Fruit fly (Drosophila melanogaster) whole organism, embryonic: Measurements from ENCODE around the gene Mer.

Source experiments
- Adf1 ChIP-seq: fragments of 200-800 bp; sonication (Bioruptor generic); IDR thresholded peaks from 2 replicates; pipeline ENCODE4 v1.3.6; 2022; ENCODE audit warnings: missing biosample characterization, missing genetic modification characterization
- Atf-2 ChIP-seq: fragments of 200-800 bp; sonication (Bioruptor generic); optimal IDR thresholded peaks from 2 replicates; lab custom pipeline; 2016; ENCODE audit warnings: missing biosample characterization, missing genetic modification characterization
- Bteb2 ChIP-seq: fragments of 200-800 bp; sonication (Bioruptor generic); optimal IDR thresholded peaks from 2 replicates; lab custom pipeline; 2016; ENCODE audit warnings: missing biosample characterization, missing genetic modification characterization
- CG10267 ChIP-seq: fragments of 200-800 bp; sonication (Bioruptor generic); optimal IDR thresholded peaks from 2 replicates; lab custom pipeline; 2018; ENCODE audit warnings: missing biosample characterization, mild to moderate bottlenecking, missing genetic modification characterization, moderate library complexity
- CG10431 ChIP-seq: fragments of 200-800 bp; sonication (Bioruptor generic); optimal IDR thresholded peaks from 3 replicates; lab custom pipeline; 2018; ENCODE audit warnings: missing biosample characterization, mild to moderate bottlenecking, missing genetic modification characterization
- CG11504 ChIP-seq: fragments of 200-800 bp; sonication (Bioruptor generic); optimal IDR thresholded peaks from 3 replicates; lab custom pipeline; 2019; ENCODE audit warnings: missing biosample characterization, mild to moderate bottlenecking, missing genetic modification characterization, moderate library complexity
- CG12219 ChIP-seq: fragments of 200-800 bp; sonication (Bioruptor generic); optimal IDR thresholded peaks from 3 replicates; lab custom pipeline; 2018; ENCODE audit warnings: missing biosample characterization, mild to moderate bottlenecking, missing genetic modification characterization
- CG12659 ChIP-seq: fragments of 200-800 bp; sonication (Bioruptor generic); optimal IDR thresholded peaks from 3 replicates; lab custom pipeline; 2017; ENCODE audit warnings: mild to moderate bottlenecking, missing biosample characterization, missing genetic modification reagents, missing genetic modification characterization
- CG13775 ChIP-seq: fragments of 200-800 bp; sonication (Bioruptor generic); optimal IDR thresholded peaks from 3 replicates; lab custom pipeline; 2017; ENCODE audit warnings: missing biosample characterization, mild to moderate bottlenecking, missing genetic modification characterization
- CG15011 ChIP-seq: fragments of 200-800 bp; sonication (Bioruptor generic); optimal IDR thresholded peaks from 3 replicates; lab custom pipeline; 2018; ENCODE audit warnings: missing biosample characterization, mild to moderate bottlenecking, missing genetic modification characterization
- CG15514 ChIP-seq: fragments of 200-800 bp; sonication (Bioruptor generic); optimal IDR thresholded peaks from 3 replicates; lab custom pipeline; 2017; ENCODE audit warnings: missing biosample characterization, missing genetic modification characterization, mild to moderate bottlenecking, moderate library complexity, missing genetic modification reagents
- CG16813 ChIP-seq: fragments of 200-800 bp; sonication (Bioruptor generic); IDR thresholded peaks from 3 replicates; pipeline ENCODE4 v1.3.6; 2022; ENCODE audit warnings: missing biosample characterization, missing genetic modification characterization; ENCODE audit not compliant: partially characterized antibody
- CG17328 ChIP-seq: fragments of 200-800 bp; sonication (Bioruptor generic); IDR thresholded peaks from 2 replicates; pipeline ENCODE4 v1.3.6; 2022; ENCODE audit warnings: missing biosample characterization, missing genetic modification characterization
- CG17829 ChIP-seq: fragments of 200-800 bp; optimal IDR thresholded peaks from 2 replicates; lab custom pipeline; 2019; ENCODE audit warnings: missing biosample characterization, mild to moderate bottlenecking, missing genetic modification characterization, moderate library complexity
- CG1792 ChIP-seq: fragments of 200-800 bp; sonication (Bioruptor generic); optimal IDR thresholded peaks from 2 replicates; lab custom pipeline; 2016; ENCODE audit warnings: missing biosample characterization, missing genetic modification characterization
- CG18599 ChIP-seq: fragments of 200-800 bp; sonication (Bioruptor generic); optimal IDR thresholded peaks from 3 replicates; lab custom pipeline; 2017; ENCODE audit warnings: missing biosample characterization, missing genetic modification characterization, mild to moderate bottlenecking, moderate library complexity, missing genetic modification reagents
- CG18764 ChIP-seq: fragments of 200-800 bp; sonication (Bioruptor generic); optimal IDR thresholded peaks from 3 replicates; lab custom pipeline; 2016; ENCODE audit warnings: missing biosample characterization, missing genetic modification characterization
- CG2116 ChIP-seq: fragments of 200-800 bp; sonication (Bioruptor generic); optimal IDR thresholded peaks from 3 replicates; lab custom pipeline; 2018; ENCODE audit warnings: missing biosample characterization, mild to moderate bottlenecking, missing genetic modification characterization
- CG2120 ChIP-seq: fragments of 200-800 bp; sonication (Bioruptor generic); optimal IDR thresholded peaks from 3 replicates; lab custom pipeline; 2016; ENCODE audit warnings: missing biosample characterization, missing genetic modification characterization
- CG2889 ChIP-seq: fragments of 200-800 bp; sonication (Bioruptor generic); IDR thresholded peaks from 3 replicates; pipeline ENCODE4 v1.3.6; 2022; ENCODE audit warnings: missing biosample characterization, missing genetic modification characterization
- CG7372 ChIP-seq: fragments of 200-800 bp; sonication (Bioruptor generic); IDR thresholded peaks from 2 replicates; pipeline ENCODE4 v1.3.6; 2022; ENCODE audit warnings: missing biosample characterization, missing genetic modification characterization
- CG9437 ChIP-seq: fragments of 200-800 bp; sonication (Bioruptor generic); optimal IDR thresholded peaks from 2 replicates; lab custom pipeline; 2018; ENCODE audit warnings: missing biosample characterization, mild to moderate bottlenecking, missing genetic modification characterization
- Med ChIP-seq: fragments of 200-800 bp; sonication (Bioruptor generic); peaks from one replicate; lab custom pipeline; 2016; ENCODE audit warnings: missing biosample characterization, missing genetic modification characterization, mild to moderate bottlenecking, inconsistent platforms, moderate library complexity
- Mrtf ChIP-seq: fragments of 200-800 bp; sonication (Bioruptor generic); IDR thresholded peaks from 3 replicates; pipeline ENCODE4 v1.3.6; 2022; ENCODE audit warnings: missing biosample characterization, missing genetic modification characterization
- Nf-YB ChIP-seq: fragments of 200-800 bp; sonication (Bioruptor generic); optimal IDR thresholded peaks from 3 replicates; lab custom pipeline; 2019; ENCODE audit warnings: missing biosample characterization, mild to moderate bottlenecking, missing genetic modification characterization, moderate library complexity
- Sox102F ChIP-seq: fragments of 200-800 bp; sonication (Bioruptor generic); optimal IDR thresholded peaks from 2 replicates; lab custom pipeline; 2018; ENCODE audit warnings: missing biosample characterization, mild to moderate bottlenecking, missing genetic modification characterization, moderate library complexity
- Ssrp ChIP-seq: fragments of 200-800 bp; sonication (Bioruptor generic); optimal IDR thresholded peaks from 2 replicates; lab custom pipeline; 2018; ENCODE audit warnings: missing biosample characterization, mild to moderate bottlenecking, missing genetic modification characterization, moderate library complexity
- Xbp1 ChIP-seq: fragments of 200-800 bp; sonication (Bioruptor generic); optimal IDR thresholded peaks from 3 replicates; lab custom pipeline; 2016; ENCODE audit warnings: missing biosample characterization, mild to moderate bottlenecking, missing genetic modification characterization
- YL-1 ChIP-seq: fragments of 200-800 bp; sonication (Bioruptor generic); optimal IDR thresholded peaks from 3 replicates; lab custom pipeline; 2017; ENCODE audit warnings: missing biosample characterization, mild to moderate bottlenecking, missing genetic modification characterization
- aop ChIP-seq: fragments of 200-800 bp; sonication (Bioruptor generic); IDR thresholded peaks from 2 replicates; pipeline ENCODE4 v1.3.6; 2022; ENCODE audit warnings: missing biosample characterization, missing genetic modification characterization
- ara ChIP-seq: fragments of 200-800 bp; sonication (Bioruptor generic); IDR thresholded peaks from 2 replicates; pipeline ENCODE4 v1.3.6; 2022; ENCODE audit warnings: missing biosample characterization, missing genetic modification characterization
- az2 ChIP-seq: fragments of 200-800 bp; sonication (Bioruptor generic); optimal IDR thresholded peaks from 3 replicates; lab custom pipeline; 2016; ENCODE audit warnings: missing biosample characterization, missing genetic modification characterization
- bigmax ChIP-seq: fragments of 200-800 bp; sonication (Bioruptor generic); optimal IDR thresholded peaks from 2 replicates; lab custom pipeline; 2018; ENCODE audit warnings: missing biosample characterization, mild to moderate bottlenecking, missing genetic modification characterization
- br ChIP-seq: fragments of >200 bp; optimal IDR thresholded peaks from 2 replicates; lab custom pipeline; 2017
- chif ChIP-seq, 2 experiments: fragments of 200-800 bp; sonication (Bioruptor generic); optimal IDR thresholded peaks; 3 replicates each; lab custom pipeline; 2016; ENCODE audit warnings: missing biosample characterization in 2 of 2, missing genetic modification characterization in 2 of 2
- ci ChIP-seq: fragments of 200-800 bp; sonication (Bioruptor generic); IDR thresholded peaks from 3 replicates; pipeline ENCODE4 v1.3.6; 2022; ENCODE audit warnings: missing biosample characterization, missing genetic modification characterization
- cwo ChIP-seq: fragments of 200-800 bp; sonication (Bioruptor generic); optimal IDR thresholded peaks from 3 replicates; lab custom pipeline; 2017; ENCODE audit warnings: missing biosample characterization, missing genetic modification characterization, mild to moderate bottlenecking, moderate library complexity, missing genetic modification reagents
- da ChIP-seq: fragments of 200-800 bp; sonication (Bioruptor generic); optimal IDR thresholded peaks from 2 replicates; lab custom pipeline; 2016; ENCODE audit warnings: missing biosample characterization, missing genetic modification characterization
- dan ChIP-seq: fragments of 200-800 bp; sonication (Bioruptor generic); IDR thresholded peaks from 2 replicates; pipeline ENCODE4 v1.3.6; 2022; ENCODE audit warnings: missing biosample characterization, missing genetic modification characterization
- en ChIP-seq: fragments of 200-800 bp; sonication (Bioruptor generic); optimal IDR thresholded peaks from 2 replicates; lab custom pipeline; 2016; ENCODE audit warnings: missing biosample characterization, missing genetic modification characterization
- eve ChIP-seq, 2 experiments: fragments of >200 bp; optimal IDR thresholded peaks; 2 replicates each; lab custom pipeline; 2017; ENCODE audit warnings: missing biosample characterization in 2 of 2, missing genetic modification characterization in 2 of 2
- hbn ChIP-seq: fragments of 200-800 bp; sonication (Bioruptor generic); IDR thresholded peaks from 2 replicates; pipeline ENCODE4 v1.3.6; 2022; ENCODE audit warnings: missing biosample characterization, missing genetic modification characterization; ENCODE audit not compliant: partially characterized antibody
- jumu ChIP-seq: fragments of 200-800 bp; sonication (Bioruptor generic); optimal IDR thresholded peaks from 3 replicates; lab custom pipeline; 2016; ENCODE audit warnings: missing biosample characterization, missing genetic modification characterization
- nmo ChIP-seq: fragments of 200-800 bp; sonication (Bioruptor generic); optimal IDR thresholded peaks from 2 replicates; lab custom pipeline; 2018; ENCODE audit warnings: missing biosample characterization, mild to moderate bottlenecking, missing genetic modification characterization, moderate library complexity
- run ChIP-seq: fragments of 200-800 bp; sonication (Bioruptor generic); optimal IDR thresholded peaks from 3 replicates; lab custom pipeline; 2018; ENCODE audit warnings: missing biosample characterization, mild to moderate bottlenecking, missing genetic modification characterization
- scrt ChIP-seq: fragments of 200-800 bp; sonication (Bioruptor generic); optimal IDR thresholded peaks from 2 replicates; lab custom pipeline; 2018; ENCODE audit warnings: missing biosample characterization, mild to moderate bottlenecking, missing genetic modification characterization, moderate library complexity
- sim ChIP-seq: fragments of 200-800 bp; sonication (Bioruptor generic); IDR thresholded peaks from 2 replicates; pipeline ENCODE4 v1.3.6; 2022; ENCODE audit warnings: missing biosample characterization, missing genetic modification characterization
- vfl ChIP-seq: fragments of 200-800 bp; sonication (Bioruptor generic); optimal IDR thresholded peaks from 2 replicates; lab custom pipeline; 2016; ENCODE audit warnings: missing biosample characterization, missing genetic modification characterization

Mer gene

DNA sequence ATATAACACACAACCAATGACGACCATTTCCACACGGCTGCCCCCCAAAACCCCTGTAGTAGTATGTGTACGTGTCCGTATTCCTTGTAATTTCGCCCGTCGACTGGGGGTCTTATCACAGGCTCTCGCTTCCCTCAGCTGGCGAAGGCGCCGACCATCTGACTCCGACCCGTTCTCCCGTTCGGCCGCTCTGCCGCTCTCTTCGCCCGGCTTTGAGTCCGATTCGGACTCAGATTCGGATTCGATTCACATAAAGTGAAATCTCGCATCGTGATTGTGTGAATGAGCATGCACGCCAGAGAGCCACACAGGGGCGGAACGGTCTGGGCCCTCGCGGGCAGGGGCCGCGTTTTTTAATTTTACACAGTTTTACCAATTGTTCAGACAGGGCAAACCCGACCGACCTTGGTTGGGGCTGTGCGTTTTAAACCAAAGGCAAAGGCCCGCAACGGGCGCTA, 27.6 kb downstream of the Mer start (continued):
- peak; percentile 25 for TF ChIP-seq CG18599 (GFP tag; lab: Kevin White, UChicago)
- TF ChIP-seq CG15514 (GFP tag; lab: Kevin White, UChicago), result peak; percentile 4
- peak; percentile 24; the same call in 1 of the 2 replicates for TF ChIP-seq CG17328
- TF ChIP-seq run (tag; lab: Kevin White, UChicago), result no peak
- no peak for TF ChIP-seq Nf-YB (GFP tag; lab: Kevin White, UChicago)
- peak; percentile 27 for TF ChIP-seq jumu (GFP tag; lab: Kevin White, UChicago)
- no peak for TF ChIP-seq cwo
- no peak for TF ChIP-seq CG18764 (GFP tag; lab: Kevin White, UChicago)
- TF ChIP-seq Xbp1 (GFP tag; lab: Kevin White, UChicago), result peak; percentile 31
- TF ChIP-seq CG10431 (GFP tag; lab: Kevin White, UChicago), result no peak
- peak; percentile 5 for TF ChIP-seq nmo (GFP tag; lab: Kevin White, UChicago)
- no peak for TF ChIP-seq sim (GFP tag; lab: Robert Waterston, UW)
- no peak for TF ChIP-seq CG7372
- no peak for TF ChIP-seq scrt (GFP tag; lab: Kevin White, UChicago)
- TF ChIP-seq CG15011 (GFP tag; lab: Kevin White, UChicago), result no peak
- TF ChIP-seq Sox102F (GFP tag; lab: Kevin White, UChicago), result no peak
- peak; percentile 7 for TF ChIP-seq az2 (GFP tag; lab: Kevin White, UChicago)
- peak in 1 of 2 experiments; percentile 8 for TF ChIP-seq chif (GFP tag; optimal IDR thresholded peaks at IDR 0.05; lab: Kevin White, UChicago)
- TF ChIP-seq CG1792 (GFP tag; lab: Kevin White, UChicago), result peak; percentile 8
- no peak for TF ChIP-seq vfl (GFP tag; lab: Kevin White, UChicago)
- TF ChIP-seq CG2116, result no peak
- TF ChIP-seq Ssrp (tag; lab: Kevin White, UChicago), result no peak
- TF ChIP-seq Mrtf (GFP tag; lab: Robert Waterston, UW), result peak; percentile 47; the same call in 2 of the 3 replicates
- no peak for TF ChIP-seq br
- no peak for TF ChIP-seq CG10267 (tag; lab: Kevin White, UChicago)
- no peak for TF ChIP-seq CG17829 (tag; lab: Kevin White, UChicago)
- no peak for TF ChIP-seq CG12219 (GFP tag; lab: Kevin White, UChicago)
- TF ChIP-seq en, result no peak
- peak; percentile 92 for TF ChIP-seq Med (GFP tag; lab: Kevin White, UChicago)
- peak; percentile 18 for TF ChIP-seq CG13775 (GFP tag; lab: Kevin White, UChicago)
- TF ChIP-seq CG11504, result peak; percentile 16
- no peak for TF ChIP-seq da (GFP tag; lab: Kevin White, UChicago)
- no peak for TF ChIP-seq CG9437 (GFP tag; lab: Kevin White, UChicago)
- TF ChIP-seq Bteb2 (GFP tag; lab: Kevin White, UChicago), result no peak
- TF ChIP-seq dan (GFP tag; lab: Robert Waterston, UW), result no peak
- no peak for TF ChIP-seq eve (GFP tag; optimal IDR thresholded peaks at IDR 0.05; lab: Kevin White, UChicago)
- peak; percentile 61 for TF ChIP-seq CG2120 (GFP tag; lab: Kevin White, UChicago)
- TF ChIP-seq Adf1 (GFP tag; lab: Robert Waterston, UW), result peak; percentile 67
- no peak for TF ChIP-seq aop (GFP tag; lab: Robert Waterston, UW)
- peak; percentile 60 for TF ChIP-seq ci (GFP tag; lab: Robert Waterston, UW)
- 0 out of 2 replicates have a peak, but pooled peaks have one; percentile 29 for TF ChIP-seq ara (GFP tag; lab: Robert Waterston, UW)
- no peak for TF ChIP-seq bigmax (GFP tag; lab: Kevin White, UChicago)
- peak; percentile 3 for TF ChIP-seq CG12659
- no peak for TF ChIP-seq hbn (GFP tag; lab: Robert Waterston, UW)
- peak; percentile 69 for TF ChIP-seq CG16813 (GFP tag; lab: Robert Waterston, UW)
- no peak for TF ChIP-seq YL-1 (GFP tag; lab: Kevin White, UChicago)
- peak; percentile 63; the same call in 1 of the 3 replicates for TF ChIP-seq CG2889
- no peak for TF ChIP-seq Atf-2 (GFP tag; lab: Kevin White, UChicago)
